Fruit fly (Drosophila melanogaster): ENCODE measurements around the gene CG32240.

DNA sequence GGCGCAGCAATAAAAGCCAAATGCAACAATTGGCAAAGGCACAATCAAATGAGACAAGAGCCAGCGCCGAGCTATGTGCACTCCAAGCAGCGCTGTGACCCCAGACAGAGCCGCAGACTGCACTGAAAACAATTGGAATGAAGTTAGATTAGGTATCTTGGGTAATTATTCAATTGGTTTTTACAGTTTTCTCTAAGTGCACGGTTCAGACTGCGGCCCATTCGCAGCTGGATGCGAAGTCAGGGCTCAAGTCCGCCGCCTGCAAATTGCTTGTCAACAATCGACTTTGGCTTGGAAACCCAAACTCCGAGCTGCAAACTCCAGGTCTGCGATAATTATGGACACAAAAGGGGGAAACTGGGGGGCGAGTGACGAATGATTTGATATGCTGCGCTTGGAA is 12.2 kb upstream of the CG32240 start:
- TF ChIP-seq Dll (optimal IDR thresholded peaks at IDR 0.05), result no peak
- no peak for TF ChIP-seq usp (GFP tag; optimal IDR thresholded peaks at IDR 0.05)
- no peak for TF ChIP-seq pan (optimal IDR thresholded peaks at IDR 0.05)
- no peak for TF ChIP-seq psq (optimal IDR thresholded peaks at IDR 0.05)
- TF ChIP-seq CG8478 (optimal IDR thresholded peaks at IDR 0.05), result no peak
- TF ChIP-seq EcR (GFP tag; optimal IDR thresholded peaks at IDR 0.05), result peak in 1 of 2 experiments; percentile 55
